Worm (Caenorhabditis elegans) whole organism, young adult: ENCODE data around the gene ZK1251.3.

Experiments used
- F33H1.4 ChIP-seq: fragments of 200-800 bp; sonication (Bioruptor generic); IDR thresholded peaks from 2 replicates; pipeline ENCODE4 v1.3.6; 2022; ENCODE audit warnings: missing genetic modification reagents, missing genetic modification characterization, missing compliant biosample characterization
- akir-1 ChIP-seq: fragments of 200-800 bp; sonication (Bioruptor generic); optimal IDR thresholded peaks from 2 replicates; lab custom pipeline; 2018; ENCODE audit warnings: mild to moderate bottlenecking, missing genetic modification characterization, moderate library complexity, missing compliant biosample characterization
- athp-1 ChIP-seq: sonication (generic microtip); optimal IDR thresholded peaks from 2 replicates; lab custom pipeline; 2017; ENCODE audit warnings: mild to moderate bottlenecking, missing genetic modification characterization, missing compliant biosample characterization
- cebp-1 ChIP-seq, 2 experiments: fragments of 200-800 bp in 1 of 2; sonication (Bioruptor generic) in 1 of 2; sonication (generic microtip) in 1 of 2; IDR thresholded peaks in 1 of 2; optimal IDR thresholded peaks in 1 of 2; 2 replicates each; pipeline versions ENCODE4 v1.3.6 to Lab custom; 2017 to 2022; ENCODE audit warnings: missing compliant biosample characterization in 2 of 2, missing genetic modification characterization in 2 of 2, mild to moderate bottlenecking in 1 of 2, missing genetic modification reagents in 1 of 2, moderate library complexity in 1 of 2

DNA sequence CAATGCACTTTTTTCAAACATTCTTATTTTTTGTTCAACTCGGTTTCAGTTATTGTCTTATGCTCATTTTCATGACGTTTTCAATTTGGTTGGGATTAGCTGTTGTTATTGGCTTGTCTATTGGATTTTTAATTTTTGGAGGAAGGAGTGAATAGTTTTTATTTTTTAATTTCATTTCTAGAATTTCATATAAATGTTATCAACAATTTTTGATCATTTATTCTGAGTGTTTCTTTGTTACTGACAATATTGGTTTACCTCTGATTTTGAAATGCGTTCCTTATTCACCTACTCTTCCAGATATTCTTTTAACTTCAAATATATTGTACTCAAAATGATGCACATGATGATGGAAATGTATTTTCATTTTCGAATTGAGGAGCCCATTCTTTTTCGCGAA is 29.4 kb upstream of the ZK1251.3 start, which contains the start of gene F58G6.7:
- TF ChIP-seq athp-1 (tag; lab: Kevin White, UChicago): no peak
- no peak for TF ChIP-seq cebp-1 (GFP tag; IDR thresholded peaks at IDR 0.05; lab: Robert Waterston, UW)
- no peak for TF ChIP-seq cebp-1 (tag; optimal IDR thresholded peaks at IDR 0.05; lab: Kevin White, UChicago)
- no peak for TF ChIP-seq akir-1 (GFP tag; lab: Kevin White, UChicago)
- TF ChIP-seq F33H1.4 (GFP tag; lab: Robert Waterston, UW): no peak
